Fruit fly (Drosophila melanogaster) Kc167 (cell line): ENCODE data around the gene lwr.
A peak's percentile ranks its signal among the peaks of the same experiment; 100 is the strongest.

Source experiments
- Myc ChIP-seq: fragments of >200 bp; optimal IDR thresholded peaks from 2 replicates; lab custom pipeline; 2017; ENCODE audit warnings: missing external identifiers
- Sin3A ChIP-seq: fragments of >200 bp; optimal IDR thresholded peaks from 2 replicates; lab custom pipeline; 2018; ENCODE audit warnings: missing external identifiers
- h ChIP-seq: fragments of >200 bp; optimal IDR thresholded peaks from 3 replicates; lab custom pipeline; 2018; ENCODE audit warnings: missing external identifiers
- insv ChIP-seq: fragments of >200 bp; optimal IDR thresholded peaks from 3 replicates; lab custom pipeline; 2018; ENCODE audit warnings: missing external identifiers
- psq ChIP-seq: fragments of >200 bp; optimal IDR thresholded peaks from 2 replicates; lab custom pipeline; 2017; ENCODE audit warnings: missing external identifiers
- ttk ChIP-seq: sonication (Bioruptor generic); optimal IDR thresholded peaks from 2 replicates; lab custom pipeline; 2017; ENCODE audit warnings: missing external identifiers

Gene lwr

DNA sequence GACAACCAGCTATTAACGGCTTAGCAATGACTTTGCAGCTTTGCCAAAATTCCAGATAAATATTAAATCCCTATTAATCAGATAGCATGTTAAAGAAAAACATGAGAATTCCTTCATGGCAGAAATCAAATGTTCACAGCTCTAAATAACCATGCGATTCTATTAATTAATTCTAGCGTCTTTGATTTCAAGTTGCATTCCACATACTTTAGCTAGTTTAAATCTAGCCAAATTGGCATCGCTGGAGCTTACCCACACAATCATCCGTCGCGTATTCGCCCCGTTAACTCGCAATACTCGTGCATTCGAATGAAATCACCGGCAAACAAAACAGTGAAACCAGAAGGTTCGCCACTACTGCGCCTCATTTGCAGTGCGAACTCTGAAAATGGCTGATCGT is 16.9 kb upstream of the lwr start, which contains the start of gene Tspo:
Gene Tspo (plus strand): TSS at position 302 of the 400 bp plus-strand sequence.
- no peak for TF ChIP-seq insv (lab: Kevin White, UChicago)
- no peak for TF ChIP-seq h (lab: Kevin White, UChicago)
- no peak for TF ChIP-seq ttk (lab: Kevin White, UChicago)
- no peak for TF ChIP-seq Myc (lab: Kevin White, UChicago)
- TF ChIP-seq psq (lab: Kevin White, UChicago): no peak

DNA sequence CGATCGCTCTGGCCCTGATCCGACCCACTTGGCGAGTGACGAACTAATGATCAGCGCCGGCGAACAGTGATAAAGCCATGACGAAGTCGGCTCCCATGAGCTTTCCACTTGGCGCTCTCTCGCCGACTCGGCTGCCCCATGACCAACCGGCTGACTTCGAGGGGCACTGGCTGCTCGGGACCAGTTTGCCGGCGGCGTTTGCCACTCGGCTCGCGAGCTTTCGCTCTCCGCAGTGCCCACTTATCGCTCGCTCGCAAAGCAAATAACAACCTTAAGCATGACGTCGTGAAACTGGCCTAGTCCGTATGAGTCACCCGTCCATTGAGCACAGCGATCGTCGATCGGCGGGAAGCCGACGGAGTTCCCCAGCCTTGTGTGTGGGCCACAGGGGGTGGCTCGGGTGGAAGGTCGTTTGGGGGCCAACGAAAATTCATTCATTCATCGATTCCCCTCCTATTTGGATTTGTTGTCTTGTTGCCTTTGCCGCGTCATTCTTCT is 10.1 kb upstream of the lwr start, which contains the start of gene Ets21C:
Gene Ets21C (minus strand): TSS at position 492 of the 498 bp plus-strand sequence.
- TF ChIP-seq h (lab: Kevin White, UChicago) (no peak), Myc (lab: Kevin White, UChicago) (no peak), insv (lab: Kevin White, UChicago) (peak; percentile 21), psq (lab: Kevin White, UChicago) (no peak)

DNA sequence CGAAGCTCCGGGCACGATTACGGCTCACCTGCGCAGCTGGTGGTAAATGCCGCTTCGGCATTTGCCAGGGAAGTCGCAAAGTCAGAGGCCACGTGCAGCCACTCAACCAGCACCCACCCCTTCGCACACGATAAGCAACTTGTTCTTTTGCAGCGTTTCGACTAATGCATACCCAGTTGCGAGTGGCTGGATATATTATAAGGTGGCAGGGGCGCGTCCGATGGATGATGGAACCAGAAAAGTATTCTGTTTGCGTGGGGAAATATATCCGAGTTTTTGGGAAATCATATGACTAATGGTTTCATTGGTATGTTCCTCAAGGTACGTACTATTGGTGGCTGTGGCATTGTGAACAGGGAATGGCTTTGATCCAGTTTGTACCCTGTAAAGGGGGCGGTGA is 7.3 kb upstream of the lwr start:
- TF ChIP-seq ttk (lab: Kevin White, UChicago): no peak
- TF ChIP-seq psq (lab: Kevin White, UChicago): no peak
- no peak for TF ChIP-seq Sin3A
- TF ChIP-seq Myc (lab: Kevin White, UChicago): no peak
- no peak for TF ChIP-seq h (lab: Kevin White, UChicago)
- TF ChIP-seq insv (lab: Kevin White, UChicago): no peak

DNA sequence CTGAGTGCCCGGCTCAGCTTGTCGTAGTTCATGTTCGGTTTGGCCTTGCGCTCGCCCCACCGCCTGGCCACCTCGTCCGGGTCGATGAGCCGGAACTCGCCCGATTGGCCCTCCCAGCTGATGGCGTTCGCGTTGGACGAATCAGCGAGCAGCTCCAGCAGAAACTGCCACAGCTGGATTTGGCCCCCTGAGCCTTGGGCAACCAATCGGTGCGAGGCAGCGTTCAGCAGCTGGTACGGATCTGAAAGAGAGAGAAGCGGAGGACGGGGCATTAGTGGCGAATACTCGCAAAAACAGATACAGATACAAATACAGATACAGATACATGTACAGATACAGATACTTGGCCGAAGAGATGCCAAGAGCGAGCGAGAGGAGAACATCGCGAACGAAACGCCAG is 5.6 kb upstream of the lwr start:
- TF ChIP-seq Myc (lab: Kevin White, UChicago) (no peak), ttk (lab: Kevin White, UChicago) (no peak), psq (lab: Kevin White, UChicago) (no peak), h (lab: Kevin White, UChicago) (no peak)

DNA sequence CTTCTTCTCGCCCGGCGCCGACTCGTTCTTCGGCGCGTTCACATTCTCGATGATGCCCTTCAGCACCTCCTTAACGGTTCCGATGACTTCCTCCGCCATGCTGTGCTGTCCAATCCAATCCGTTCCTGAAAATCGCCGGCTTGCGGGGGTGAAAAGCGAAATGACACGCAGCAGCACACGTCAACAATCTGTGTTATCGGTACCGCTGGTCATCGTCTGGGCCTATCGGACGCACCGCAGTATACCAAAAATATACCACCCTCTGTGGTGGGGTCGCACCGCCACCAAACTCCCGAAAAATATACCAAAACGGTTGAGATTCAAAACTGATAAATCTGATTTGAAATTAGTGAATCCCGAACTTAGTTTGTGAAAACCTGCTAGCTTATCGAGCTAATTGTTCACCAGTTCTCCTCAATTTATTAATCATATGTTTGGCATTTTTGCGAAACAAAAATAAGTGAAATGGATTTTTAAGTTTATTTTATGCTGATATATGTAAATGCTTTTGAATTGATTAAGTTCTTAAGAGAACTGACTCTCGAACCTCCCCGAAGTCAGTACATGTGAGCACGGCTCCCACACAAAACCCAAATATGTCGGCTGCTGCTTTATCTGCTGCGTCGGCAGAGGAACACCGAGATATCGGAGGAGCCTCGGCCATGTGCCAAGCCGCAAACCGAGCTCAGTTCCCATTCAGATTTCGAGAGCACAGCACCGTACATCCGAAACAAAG is 2.2 kb upstream of the lwr start, which contains the start of the genes Spp and nAChRbeta3:
Gene Spp (minus strand): TSS at position 210 of the 736 bp plus-strand sequence.
Gene nAChRbeta3 (plus strand): TSS at position 686 of the 736 bp plus-strand sequence.
- TF ChIP-seq psq (lab: Kevin White, UChicago) (no peak), Sin3A (no peak), insv (lab: Kevin White, UChicago) (no peak), Myc (lab: Kevin White, UChicago) (no peak), h (lab: Kevin White, UChicago) (no peak), ttk (lab: Kevin White, UChicago) (no peak)

DNA sequence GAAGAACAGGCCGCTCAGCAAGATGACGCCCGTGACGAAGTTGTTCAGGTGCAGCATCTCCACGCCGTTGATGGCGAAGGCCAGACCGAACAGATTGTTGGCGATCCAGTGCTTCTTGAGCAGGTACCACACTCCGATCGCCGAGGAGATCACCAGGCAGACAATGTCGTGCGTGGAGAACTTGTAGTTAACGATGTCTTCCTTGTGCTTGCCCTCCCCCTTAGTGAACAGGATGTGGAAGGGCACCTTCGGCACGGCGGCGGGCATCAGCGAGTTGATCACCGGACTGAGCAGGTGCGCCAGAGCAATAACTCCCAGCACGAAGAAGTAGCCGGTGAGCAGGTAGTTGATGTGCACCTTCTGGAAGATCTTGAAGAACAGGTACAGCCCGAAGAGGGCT is 1.4 kb upstream of the lwr start:
- TF ChIP-seq h (lab: Kevin White, UChicago): no peak
- TF ChIP-seq ttk (lab: Kevin White, UChicago): peak; percentile 97
- no peak for TF ChIP-seq psq (lab: Kevin White, UChicago)
- TF ChIP-seq Sin3A: no peak

DNA sequence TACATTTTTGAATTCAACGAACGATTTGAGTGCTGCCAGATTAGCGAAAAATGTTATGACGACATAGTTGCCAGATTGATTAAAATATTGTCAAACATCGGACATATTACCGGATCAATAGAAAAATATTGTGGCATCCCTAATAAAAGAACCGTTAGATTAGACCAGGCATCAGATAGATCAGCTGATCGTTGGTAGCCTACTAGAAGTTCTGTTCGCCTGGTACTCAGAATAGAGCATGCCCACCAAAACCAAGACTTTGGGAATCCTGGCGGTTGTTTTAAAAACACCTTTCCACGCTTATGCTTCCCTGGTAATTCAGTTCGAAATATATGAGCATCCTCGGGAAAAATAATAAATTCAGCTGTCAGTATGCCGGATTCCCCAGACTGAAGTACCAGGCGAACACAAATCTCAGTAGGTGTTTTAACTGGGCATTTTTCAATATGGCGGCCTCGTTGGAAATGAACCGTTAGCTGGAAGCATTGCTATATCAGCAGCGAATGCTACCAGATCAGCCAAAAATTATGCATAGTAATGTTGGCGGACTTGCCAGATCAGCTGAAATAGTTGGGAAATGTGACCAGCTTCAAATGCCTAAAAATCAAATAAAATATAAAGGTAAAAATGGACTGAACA is 1.7 kb downstream of the lwr start:
- TF ChIP-seq Myc (lab: Kevin White, UChicago): no peak

DNA sequence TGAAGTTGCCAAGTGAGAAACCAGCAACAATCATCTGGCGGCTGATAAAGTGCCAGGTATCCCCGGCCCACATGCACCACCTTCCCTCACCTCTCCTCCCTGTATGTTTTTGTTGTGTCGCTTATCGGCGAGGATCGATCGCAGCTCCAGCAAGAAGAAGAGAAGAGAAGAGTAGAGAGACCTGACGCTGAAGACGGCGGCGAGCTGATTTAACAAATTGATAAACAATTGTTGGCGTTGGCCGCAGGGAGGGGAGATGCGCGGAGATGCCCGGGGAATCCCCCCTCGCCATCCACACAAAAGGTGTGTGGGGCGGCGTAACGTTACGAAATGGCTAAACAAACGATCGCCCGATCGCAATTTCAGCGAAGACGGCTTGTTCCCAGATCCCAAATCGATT is 8.6 kb downstream of the lwr start:
- TF ChIP-seq psq (lab: Kevin White, UChicago): no peak
- TF ChIP-seq Myc (lab: Kevin White, UChicago): no peak
- no peak for TF ChIP-seq ttk (lab: Kevin White, UChicago)
- no peak for TF ChIP-seq h (lab: Kevin White, UChicago)
- no peak for TF ChIP-seq Sin3A

DNA sequence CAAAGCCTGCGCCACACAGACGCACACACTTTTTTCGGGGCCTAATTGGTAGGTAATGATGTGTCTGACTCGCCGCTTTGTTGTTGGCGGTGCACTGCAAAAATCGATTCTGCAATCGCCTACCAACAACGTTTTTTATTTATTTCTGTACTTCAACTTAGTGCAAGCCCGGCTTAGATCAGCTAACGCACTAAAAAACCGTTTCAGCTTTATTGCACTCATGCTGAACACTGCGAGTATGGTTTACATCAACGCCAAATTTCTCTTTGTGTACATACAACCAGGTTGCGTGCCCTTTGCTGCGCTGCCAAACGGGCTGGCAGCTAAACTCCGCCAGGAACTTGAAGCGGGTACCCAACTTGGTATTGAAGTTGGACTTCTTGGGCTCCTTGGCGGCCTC is 12.1 kb downstream of the lwr start:
- no peak for TF ChIP-seq Myc (lab: Kevin White, UChicago)
- TF ChIP-seq ttk (lab: Kevin White, UChicago): no peak
- no peak for TF ChIP-seq insv (lab: Kevin White, UChicago)
- no peak for TF ChIP-seq psq (lab: Kevin White, UChicago)

DNA sequence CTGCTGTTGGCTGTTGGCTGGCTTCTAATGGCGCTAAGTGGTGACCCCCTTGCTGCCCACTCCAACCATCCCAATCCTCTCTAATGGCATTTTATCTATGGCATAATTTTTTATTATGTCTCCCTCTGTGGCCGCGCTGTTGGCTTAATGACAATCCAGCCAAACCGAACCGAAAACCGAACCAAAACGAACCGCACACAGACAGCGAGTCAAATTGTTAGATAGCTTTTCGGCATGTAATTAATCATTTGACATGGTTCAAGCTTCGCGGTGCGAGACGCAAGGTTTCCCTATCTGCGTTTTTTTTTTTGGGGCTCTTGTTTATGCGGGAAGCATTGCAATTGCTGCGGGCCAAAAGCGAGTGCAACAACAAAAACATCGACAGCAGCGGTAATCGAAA is 14.7 kb downstream of the lwr start:
- TF ChIP-seq psq (lab: Kevin White, UChicago) (no peak), insv (lab: Kevin White, UChicago) (no peak), h (lab: Kevin White, UChicago) (no peak), ttk (lab: Kevin White, UChicago) (no peak), Myc (lab: Kevin White, UChicago) (no peak), Sin3A (no peak)

DNA sequence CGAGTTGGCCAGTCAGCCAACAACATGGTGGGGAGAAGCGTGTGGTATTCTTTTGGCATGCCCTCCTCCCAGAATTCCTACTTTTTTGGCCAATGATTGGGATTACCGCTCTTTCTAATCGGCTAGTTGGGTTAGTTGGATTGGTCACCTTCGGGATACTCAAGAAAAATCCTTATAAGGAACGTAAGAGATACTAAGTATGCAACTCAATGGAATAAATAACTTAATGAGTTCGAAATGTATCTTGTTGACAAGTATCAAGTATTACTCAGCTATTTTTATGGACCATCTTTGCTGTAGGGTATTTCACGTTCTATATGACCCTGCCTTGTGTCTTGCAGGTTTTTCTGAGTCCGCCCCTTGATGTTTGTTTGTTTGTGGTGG is 15.5 kb downstream of the lwr start:
- TF ChIP-seq psq (lab: Kevin White, UChicago) (no peak), insv (lab: Kevin White, UChicago) (no peak), Sin3A (no peak), ttk (lab: Kevin White, UChicago) (no peak), h (lab: Kevin White, UChicago) (no peak), Myc (lab: Kevin White, UChicago) (no peak)
